Worm (Caenorhabditis elegans): ENCODE data around the gene nas-28.

The nas-28 gene

ce11 chrIII:6183118-6183517 is at the start of gene nas-28:
Gene nas-28, minus strand, starts transcription at chrIII:6183218.
- TF ChIP-seq hnd-1 (tag; optimal IDR thresholded peaks at IDR 0.05) (no peak), sea-1 (GFP tag; conservative IDR thresholded peaks at IDR 0.05) (no peak), ceh-13 (GFP tag; optimal IDR thresholded peaks at IDR 0.05) (no peak), aly-1 (tag; optimal IDR thresholded peaks at IDR 0.05) (no peak), tbx-11 (GFP tag; IDR thresholded peaks at IDR 0.05) (no peak), scrt-1 (GFP tag; IDR thresholded peaks at IDR 0.05) (no peak), hmg-4 (GFP tag; optimal IDR thresholded peaks at IDR 0.05) (no peak), ceh-36 (tag; optimal IDR thresholded peaks at IDR 0.05) (no peak), ets-7 (tag; optimal IDR thresholded peaks at IDR 0.05) (no peak), B0310.2 (tag; optimal IDR thresholded peaks at IDR 0.05) (no peak), ama-1 (optimal IDR thresholded peaks at IDR 0.05) (no peak), tra-4 (tag; optimal IDR thresholded peaks at IDR 0.05) (no peak), hmbx-1 (tag; optimal IDR thresholded peaks at IDR 0.05) (no peak), F13C5.2 (tag; optimal IDR thresholded peaks at IDR 0.05) (no peak)

- TF ChIP-seq pes-1 (GFP tag; IDR thresholded peaks at IDR 0.05) = no peak
- no peak for TF ChIP-seq B0310.2 (tag; optimal IDR thresholded peaks at IDR 0.05)
Measured at ce11 chrIII:6231880-6232279, 48.9 kb upstream of the nas-28 start.

ce11 chrIII:6230870-6231269 is 47.9 kb upstream of the nas-28 start, which contains the start of gene esyt-2:
Gene esyt-2, minus strand, starts transcription at chrIII:6230970.
- TF ChIP-seq hnd-1 (tag; optimal IDR thresholded peaks at IDR 0.05) (no peak), aly-1 (tag; optimal IDR thresholded peaks at IDR 0.05) (no peak), ama-1 (optimal IDR thresholded peaks at IDR 0.05) (no peak), hmbx-1 (tag; optimal IDR thresholded peaks at IDR 0.05) (no peak), ceh-36 (tag; optimal IDR thresholded peaks at IDR 0.05) (no peak), tbx-37 (GFP tag; conservative IDR thresholded peaks at IDR 0.05) (no peak), ets-7 (tag; optimal IDR thresholded peaks at IDR 0.05) (no peak), sea-1 (GFP tag; conservative IDR thresholded peaks at IDR 0.05) (no peak)

DNA sequence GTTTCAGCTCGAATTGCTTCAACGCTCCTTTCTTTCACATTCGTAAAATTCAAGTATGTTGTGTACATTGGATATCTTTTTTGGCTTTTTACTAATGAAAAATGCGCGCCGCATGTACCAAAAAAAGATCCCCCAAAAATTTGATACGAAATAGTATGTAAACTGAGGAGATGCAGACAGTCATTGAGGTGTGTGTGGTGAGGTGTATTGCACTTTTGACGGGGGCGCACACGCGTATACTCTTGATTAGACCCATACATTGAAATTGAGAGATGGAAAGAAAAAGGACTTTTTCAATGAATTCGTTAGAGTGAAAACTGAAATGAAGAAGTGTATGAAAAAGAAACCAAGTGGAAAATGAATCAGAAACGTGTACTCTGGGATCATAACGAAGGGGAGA is 38.4 kb upstream of the nas-28 start:
- TF ChIP-seq scrt-1 (GFP tag; IDR thresholded peaks at IDR 0.05) (no peak), hmbx-1 (tag; optimal IDR thresholded peaks at IDR 0.05) (no peak), hnd-1 (tag; optimal IDR thresholded peaks at IDR 0.05) (no peak)

- TF ChIP-seq ets-7 (tag; optimal IDR thresholded peaks at IDR 0.05) (no peak), ama-1 (optimal IDR thresholded peaks at IDR 0.05) (no peak), hnd-1 (tag; optimal IDR thresholded peaks at IDR 0.05) (no peak), ceh-13 (GFP tag; optimal IDR thresholded peaks at IDR 0.05) (no peak), tbx-37 (GFP tag; conservative IDR thresholded peaks at IDR 0.05) (no peak), B0310.2 (tag; optimal IDR thresholded peaks at IDR 0.05) (no peak), pes-1 (GFP tag; IDR thresholded peaks at IDR 0.05) (no peak), sea-1 (GFP tag; conservative IDR thresholded peaks at IDR 0.05) (no peak), tbx-11 (GFP tag; IDR thresholded peaks at IDR 0.05) (no peak), hmg-4 (GFP tag; optimal IDR thresholded peaks at IDR 0.05) (no peak)
Measured at ce11 chrIII:6216833-6217466, 33.9 kb upstream of the nas-28 start, which contains the start of gene hot-4. Gene hot-4, plus strand, starts transcription at chrIII:6217416.

ce11 chrIII:6215943-6216342 is 32.9 kb upstream of the nas-28 start:
- no peak for TF ChIP-seq ets-7 (tag; optimal IDR thresholded peaks at IDR 0.05)
- TF ChIP-seq ceh-36 (tag; optimal IDR thresholded peaks at IDR 0.05) = no peak
- TF ChIP-seq ceh-13 (GFP tag; optimal IDR thresholded peaks at IDR 0.05) = no peak
- TF ChIP-seq tbx-37 (GFP tag; conservative IDR thresholded peaks at IDR 0.05) = no peak
- no peak for TF ChIP-seq aly-1 (tag; optimal IDR thresholded peaks at IDR 0.05)
- no peak for TF ChIP-seq hnd-1 (tag; optimal IDR thresholded peaks at IDR 0.05)
- TF ChIP-seq sea-1 (GFP tag; conservative IDR thresholded peaks at IDR 0.05) = no peak
- no peak for TF ChIP-seq ama-1 (optimal IDR thresholded peaks at IDR 0.05)
- no peak for TF ChIP-seq B0310.2 (tag; optimal IDR thresholded peaks at IDR 0.05)
- TF ChIP-seq hmbx-1 (tag; optimal IDR thresholded peaks at IDR 0.05) = no peak
- no peak for TF ChIP-seq flt-1 (GFP tag; IDR thresholded peaks at IDR 0.05)
- TF ChIP-seq F13C5.2 (tag; optimal IDR thresholded peaks at IDR 0.05) = no peak
- TF ChIP-seq scrt-1 (GFP tag; IDR thresholded peaks at IDR 0.05) = no peak
- no peak for TF ChIP-seq pes-1 (GFP tag; IDR thresholded peaks at IDR 0.05)
- no peak for TF ChIP-seq hmg-4 (GFP tag; optimal IDR thresholded peaks at IDR 0.05)
- no peak for TF ChIP-seq tbx-11 (GFP tag; IDR thresholded peaks at IDR 0.05)
- no peak for TF ChIP-seq tra-4 (tag; optimal IDR thresholded peaks at IDR 0.05)

DNA sequence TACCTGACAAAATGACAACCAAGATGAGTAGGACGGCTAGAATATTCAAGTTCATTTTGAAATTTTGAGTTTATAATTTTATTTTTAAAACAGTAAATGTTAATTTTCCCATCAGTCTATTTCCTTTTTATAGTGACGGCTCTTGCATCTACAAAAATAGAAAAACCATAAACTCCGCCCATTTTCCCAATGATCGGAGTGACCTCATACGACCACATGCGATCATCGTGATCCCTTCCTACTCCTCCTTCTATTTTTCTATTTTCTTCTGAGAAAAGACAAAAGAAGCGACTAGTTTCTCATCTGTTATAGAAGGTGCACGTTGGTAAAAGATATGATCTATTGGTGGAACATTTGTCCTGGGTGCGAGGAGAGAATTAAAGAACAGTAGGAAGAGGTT is 32.5 kb upstream of the nas-28 start, which contains the start of gene C23G10.11:
Gene C23G10.11 (minus strand): TSS at position 101 of the 400 bp plus-strand sequence.
- TF ChIP-seq ama-1 (optimal IDR thresholded peaks at IDR 0.05) = no peak
- TF ChIP-seq pes-1 (GFP tag; IDR thresholded peaks at IDR 0.05) = no peak
- TF ChIP-seq aly-1 (tag; optimal IDR thresholded peaks at IDR 0.05) = no peak
- TF ChIP-seq hmbx-1 (tag; optimal IDR thresholded peaks at IDR 0.05) = no peak

DNA sequence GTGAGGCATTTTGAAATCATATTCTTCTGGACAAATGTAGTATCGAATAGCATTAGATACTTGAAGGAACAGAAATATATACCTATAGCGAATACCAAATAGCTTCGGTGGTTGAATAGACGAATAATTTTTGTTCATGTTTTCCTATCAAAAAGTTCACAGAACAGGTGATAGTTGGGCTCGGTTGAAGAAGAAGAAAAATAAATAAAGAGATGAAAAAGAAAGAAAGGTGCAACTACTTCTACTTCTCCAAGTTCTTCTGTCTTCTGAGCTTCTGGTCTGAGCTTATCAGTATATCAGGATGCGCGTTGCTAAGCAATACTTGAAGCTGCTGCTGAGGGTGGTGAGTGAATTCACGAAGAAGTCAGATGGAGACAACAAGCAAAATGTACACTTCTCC is 30.9 kb upstream of the nas-28 start, which contains the start of gene C23G10.10:
Gene C23G10.10 (minus strand): TSS at position 101 of the 400 bp plus-strand sequence.
- TF ChIP-seq ama-1 (optimal IDR thresholded peaks at IDR 0.05) (no peak), pes-1 (GFP tag; IDR thresholded peaks at IDR 0.05) (no peak), tbx-37 (GFP tag; conservative IDR thresholded peaks at IDR 0.05) (no peak), F13C5.2 (tag; optimal IDR thresholded peaks at IDR 0.05) (no peak), sea-1 (GFP tag; conservative IDR thresholded peaks at IDR 0.05) (no peak), ceh-13 (GFP tag; optimal IDR thresholded peaks at IDR 0.05) (no peak), tbx-11 (GFP tag; IDR thresholded peaks at IDR 0.05) (no peak), tra-4 (tag; optimal IDR thresholded peaks at IDR 0.05) (no peak), ets-7 (tag; optimal IDR thresholded peaks at IDR 0.05) (no peak), aly-1 (tag; optimal IDR thresholded peaks at IDR 0.05) (no peak), flt-1 (GFP tag; IDR thresholded peaks at IDR 0.05) (no peak), ceh-36 (tag; optimal IDR thresholded peaks at IDR 0.05) (no peak), scrt-1 (GFP tag; IDR thresholded peaks at IDR 0.05) (no peak), hmg-4 (GFP tag; optimal IDR thresholded peaks at IDR 0.05) (no peak), hmbx-1 (tag; optimal IDR thresholded peaks at IDR 0.05) (no peak), hnd-1 (tag; optimal IDR thresholded peaks at IDR 0.05) (no peak), B0310.2 (tag; optimal IDR thresholded peaks at IDR 0.05) (no peak)
